Fruit fly (Drosophila melanogaster) whole organism, embryonic: Measurements from ENCODE around the gene CG10492.
A peak's percentile ranks its signal among the peaks of the same experiment; 100 is the strongest.

Experiments
- Adf1 ChIP-seq: fragments of 200-800 bp; sonication (Bioruptor generic); IDR thresholded peaks from 2 replicates; pipeline ENCODE4 v1.3.6; 2022; ENCODE audit warnings: missing biosample characterization, missing genetic modification characterization
- CG10462 ChIP-seq: fragments of 200-800 bp; sonication (Bioruptor generic); optimal IDR thresholded peaks from 2 replicates; lab custom pipeline; 2016; ENCODE audit warnings: missing biosample characterization, missing genetic modification characterization
- CG10543 ChIP-seq: fragments of 200-800 bp; sonication (Bioruptor generic); optimal IDR thresholded peaks from 3 replicates; lab custom pipeline; 2017; ENCODE audit warnings: missing biosample characterization, mild to moderate bottlenecking, missing genetic modification characterization, moderate library complexity
- CG10959 ChIP-seq: fragments of 200-800 bp; sonication (Bioruptor generic); IDR thresholded peaks from 2 replicates; pipeline ENCODE4 v1.3.6; 2022; ENCODE audit warnings: missing biosample characterization, missing genetic modification characterization
- CG12155 ChIP-seq: fragments of 200-800 bp; sonication (Bioruptor generic); optimal IDR thresholded peaks from 3 replicates; lab custom pipeline; 2016; ENCODE audit warnings: missing biosample characterization, missing genetic modification characterization
- CG12236 ChIP-seq: fragments of 200-800 bp; sonication (Bioruptor generic); optimal IDR thresholded peaks from 2 replicates; lab custom pipeline; 2016; ENCODE audit warnings: missing biosample characterization, missing genetic modification characterization
- CG17186 ChIP-seq: fragments of 200-800 bp; sonication (Bioruptor generic); optimal IDR thresholded peaks from 3 replicates; lab custom pipeline; 2017; ENCODE audit warnings: missing biosample characterization, missing genetic modification reagents, missing genetic modification characterization
- CG17359 ChIP-seq: fragments of 200-800 bp; sonication (Bioruptor generic); optimal IDR thresholded peaks from 3 replicates; lab custom pipeline; 2018; ENCODE audit warnings: missing biosample characterization, mild to moderate bottlenecking, missing genetic modification characterization, moderate library complexity
- CG17568 ChIP-seq: fragments of 200-800 bp; sonication (Bioruptor generic); optimal IDR thresholded peaks from 2 replicates; lab custom pipeline; 2018; ENCODE audit warnings: missing biosample characterization, mild to moderate bottlenecking, missing genetic modification characterization, moderate library complexity
- CG18262 ChIP-seq: fragments of 200-800 bp; optimal IDR thresholded peaks from 3 replicates; lab custom pipeline; 2019; ENCODE audit warnings: missing biosample characterization, mild to moderate bottlenecking, missing genetic modification characterization, moderate library complexity
- CG18599 ChIP-seq: fragments of 200-800 bp; sonication (Bioruptor generic); optimal IDR thresholded peaks from 3 replicates; lab custom pipeline; 2017; ENCODE audit warnings: missing biosample characterization, missing genetic modification characterization, mild to moderate bottlenecking, moderate library complexity, missing genetic modification reagents
- CG2712 ChIP-seq: fragments of 200-800 bp; optimal IDR thresholded peaks from 3 replicates; lab custom pipeline; 2019; ENCODE audit warnings: missing biosample characterization, mild to moderate bottlenecking, missing genetic modification characterization, moderate library complexity
- CG30020 ChIP-seq: fragments of 200-800 bp; optimal IDR thresholded peaks from 2 replicates; lab custom pipeline; 2019; ENCODE audit warnings: missing biosample characterization, mild to moderate bottlenecking, missing genetic modification characterization, moderate library complexity
- CG31224 ChIP-seq: fragments of 200-800 bp; sonication (Bioruptor generic); IDR thresholded peaks from 2 replicates; pipeline ENCODE4 v1.3.6; 2022; ENCODE audit warnings: missing biosample characterization, missing genetic modification characterization
- CG3163 ChIP-seq: fragments of 200-800 bp; sonication (Bioruptor generic); optimal IDR thresholded peaks from 3 replicates; lab custom pipeline; 2016; ENCODE audit warnings: missing biosample characterization, missing genetic modification characterization
- CG5953 ChIP-seq: fragments of 200-800 bp; sonication (Bioruptor generic); IDR thresholded peaks from 2 replicates; pipeline ENCODE4 v1.3.6; 2022; ENCODE audit warnings: missing biosample characterization, missing genetic modification characterization
- CG6272 ChIP-seq: fragments of 200-800 bp; sonication (Bioruptor generic); IDR thresholded peaks from 2 replicates; pipeline ENCODE4 v1.3.6; 2022; ENCODE audit warnings: missing biosample characterization, missing genetic modification characterization
- CG6791 ChIP-seq: fragments of 200-800 bp; sonication (Bioruptor generic); IDR thresholded peaks from 3 replicates; pipeline ENCODE4 v1.3.6; 2022; ENCODE audit warnings: missing biosample characterization, missing genetic modification characterization; ENCODE audit not compliant: partially characterized antibody
- CG6813 ChIP-seq: fragments of 200-800 bp; sonication (Bioruptor generic); optimal IDR thresholded peaks from 2 replicates; lab custom pipeline; 2017; ENCODE audit warnings: missing biosample characterization, missing genetic modification characterization, mild to moderate bottlenecking, moderate library complexity, missing genetic modification reagents
- CG8478 ChIP-seq: fragments of >200 bp; optimal IDR thresholded peaks from 2 replicates; lab custom pipeline; 2018
- CTCF ChIP-seq: fragments of 200-800 bp; sonication (Bioruptor generic); optimal IDR thresholded peaks from 2 replicates; lab custom pipeline; 2017; ENCODE audit warnings: missing biosample characterization, mild to moderate bottlenecking, missing genetic modification characterization, moderate library complexity
- Camta ChIP-seq: fragments of 200-800 bp; sonication (Bioruptor generic); optimal IDR thresholded peaks from 2 replicates; lab custom pipeline; 2016; ENCODE audit warnings: missing biosample characterization, missing genetic modification characterization
- CkIIα-i1 ChIP-seq: fragments of 200-800 bp; sonication (Bioruptor generic); IDR thresholded peaks from 2 replicates; pipeline ENCODE4 v1.3.6; 2022; ENCODE audit warnings: missing biosample characterization, missing genetic modification characterization
- Dfd ChIP-seq, 2 experiments: fragments of >200 bp; optimal IDR thresholded peaks; 2 replicates each; lab custom pipeline; 2017; ENCODE audit warnings: missing biosample characterization in 2 of 2, missing genetic modification characterization in 2 of 2
- Doc3 ChIP-seq: fragments of 200-800 bp; sonication (Bioruptor generic); IDR thresholded peaks from 3 replicates; pipeline ENCODE4 v1.3.6; 2022; ENCODE audit warnings: missing biosample characterization, missing genetic modification characterization; ENCODE audit not compliant: partially characterized antibody
- E2f1 ChIP-seq: fragments of 200-800 bp; sonication (Bioruptor generic); IDR thresholded peaks from 2 replicates; pipeline ENCODE4 v1.3.6; 2022; ENCODE audit warnings: missing biosample characterization, missing genetic modification characterization
- Ets97D ChIP-seq: fragments of 200-800 bp; sonication (Bioruptor generic); optimal IDR thresholded peaks from 3 replicates; lab custom pipeline; 2016; ENCODE audit warnings: missing biosample characterization, missing genetic modification characterization
- HHEX ChIP-seq: fragments of 200-800 bp; sonication (Bioruptor generic); optimal IDR thresholded peaks from 3 replicates; lab custom pipeline; 2017; ENCODE audit warnings: missing biosample characterization, mild to moderate bottlenecking, missing genetic modification characterization, missing genetic modification reagents
- Hey ChIP-seq: fragments of 200-800 bp; sonication (Bioruptor generic); optimal IDR thresholded peaks from 3 replicates; lab custom pipeline; 2018; ENCODE audit warnings: missing biosample characterization, mild to moderate bottlenecking, missing genetic modification characterization
- HmgD ChIP-seq: fragments of 200-800 bp; sonication (Bioruptor generic); optimal IDR thresholded peaks from 3 replicates; lab custom pipeline; 2016; ENCODE audit warnings: missing biosample characterization, missing genetic modification characterization
- Hr3 ChIP-seq: fragments of 200-800 bp; sonication (Bioruptor generic); optimal IDR thresholded peaks from 3 replicates; lab custom pipeline; 2016; ENCODE audit warnings: missing biosample characterization, missing genetic modification characterization
- Hr51 ChIP-seq, 2 experiments: fragments of 200-800 bp; sonication (Bioruptor generic); optimal IDR thresholded peaks; 2 replicates in 1 of 2; 3 replicates in 1 of 2; lab custom pipeline; 2016 to 2018; ENCODE audit warnings: missing biosample characterization in 2 of 2, missing genetic modification characterization in 2 of 2, mild to moderate bottlenecking in 1 of 2, moderate library complexity in 1 of 2
- MESR4 ChIP-seq: fragments of 200-800 bp; sonication (Bioruptor generic); optimal IDR thresholded peaks from 2 replicates; lab custom pipeline; 2018; ENCODE audit warnings: missing biosample characterization, mild to moderate bottlenecking, missing genetic modification characterization, moderate library complexity
- Meics ChIP-seq: fragments of 200-800 bp; sonication (Bioruptor generic); optimal IDR thresholded peaks from 2 replicates; lab custom pipeline; 2017; ENCODE audit warnings: missing biosample characterization, mild to moderate bottlenecking, missing genetic modification characterization
- Nf-YB ChIP-seq: fragments of 200-800 bp; sonication (Bioruptor generic); optimal IDR thresholded peaks from 3 replicates; lab custom pipeline; 2019; ENCODE audit warnings: missing biosample characterization, mild to moderate bottlenecking, missing genetic modification characterization, moderate library complexity
- Opbp ChIP-seq: fragments of 200-800 bp; sonication (Bioruptor generic); IDR thresholded peaks from 3 replicates; pipeline ENCODE4 v1.3.6; 2022; ENCODE audit warnings: missing biosample characterization, missing genetic modification characterization; ENCODE audit not compliant: partially characterized antibody
- Sry-δ ChIP-seq: fragments of 200-800 bp; sonication (Bioruptor generic); optimal IDR thresholded peaks from 2 replicates; lab custom pipeline; 2016; ENCODE audit warnings: missing biosample characterization, missing genetic modification characterization
- Ssrp ChIP-seq: fragments of 200-800 bp; sonication (Bioruptor generic); optimal IDR thresholded peaks from 2 replicates; lab custom pipeline; 2018; ENCODE audit warnings: missing biosample characterization, mild to moderate bottlenecking, missing genetic modification characterization, moderate library complexity
- ap ChIP-seq: fragments of 200-800 bp; sonication (Bioruptor generic); IDR thresholded peaks from 2 replicates; pipeline ENCODE4 v1.3.6; 2022; ENCODE audit warnings: missing biosample characterization, missing genetic modification characterization
- dmrt99B ChIP-seq: fragments of 200-800 bp; sonication (Bioruptor generic); optimal IDR thresholded peaks from 2 replicates; lab custom pipeline; 2018; ENCODE audit warnings: missing biosample characterization, mild to moderate bottlenecking, missing genetic modification characterization, moderate library complexity
- esg ChIP-seq: fragments of 200-800 bp; sonication (Bioruptor generic); conservative IDR thresholded peaks from 2 replicates; pipeline ENCODE4 v1.3.6; 2022; ENCODE audit warnings: missing biosample characterization, missing genetic modification characterization
- fd64A ChIP-seq: fragments of 200-800 bp; sonication (Bioruptor generic); optimal IDR thresholded peaks from 3 replicates; lab custom pipeline; 2018; ENCODE audit warnings: missing biosample characterization, mild to moderate bottlenecking, missing genetic modification characterization
- fu2 ChIP-seq: fragments of 200-800 bp; sonication (Bioruptor generic); optimal IDR thresholded peaks from 2 replicates; lab custom pipeline; 2016; ENCODE audit warnings: missing biosample characterization, missing genetic modification characterization
- grau ChIP-seq: fragments of 200-800 bp; optimal IDR thresholded peaks from 3 replicates; lab custom pipeline; 2019; ENCODE audit warnings: missing biosample characterization, mild to moderate bottlenecking, missing genetic modification characterization, moderate library complexity
- gsb ChIP-seq: fragments of 200-800 bp; sonication (Bioruptor generic); IDR thresholded peaks from 2 replicates; pipeline ENCODE4 v1.3.6; 2022; ENCODE audit warnings: missing biosample characterization, missing genetic modification characterization
- insv ChIP-seq, 2 experiments: fragments of 200-800 bp; sonication (Bioruptor generic); optimal IDR thresholded peaks; 3 replicates each; lab custom pipeline; 2016 to 2018; ENCODE audit warnings: missing biosample characterization in 2 of 2, missing genetic modification characterization in 2 of 2
- lilli ChIP-seq: fragments of 200-800 bp; sonication (Bioruptor generic); optimal IDR thresholded peaks from 3 replicates; lab custom pipeline; 2016; ENCODE audit warnings: missing biosample characterization, missing genetic modification characterization
- odd ChIP-seq: fragments of 200-800 bp; sonication (Bioruptor generic); optimal IDR thresholded peaks from 2 replicates; lab custom pipeline; 2017; ENCODE audit warnings: missing biosample characterization, mild to moderate bottlenecking, missing genetic modification characterization
- rib ChIP-seq: fragments of 200-800 bp; sonication (Bioruptor generic); IDR thresholded peaks from 2 replicates; pipeline ENCODE4 v1.3.6; 2022; ENCODE audit warnings: missing biosample characterization, missing genetic modification characterization
- twi ChIP-seq: fragments of 200-800 bp; optimal IDR thresholded peaks from 2 replicates; lab custom pipeline; 2019; ENCODE audit warnings: missing biosample characterization, mild to moderate bottlenecking, missing genetic modification characterization, moderate library complexity

CG10492 gene

dm6 chr2L:19014032-19014880 lies 39.6 kb upstream of the CG10492 start (continued):
- no peak for TF ChIP-seq Sry-δ (GFP tag; lab: Kevin White, UChicago)
- no peak for TF ChIP-seq Dfd (GFP tag; optimal IDR thresholded peaks at IDR 0.05; lab: Kevin White, UChicago)
- TF ChIP-seq Hr51 (GFP tag; optimal IDR thresholded peaks at IDR 0.05; lab: Kevin White, UChicago) = peak in 1 of 2 experiments; percentile 79
- TF ChIP-seq CG17568 (GFP tag; lab: Kevin White, UChicago) = peak; percentile 18
- no peak for TF ChIP-seq CG12236 (GFP tag; lab: Kevin White, UChicago)
- peak; percentile 78 for TF ChIP-seq odd (GFP tag; lab: Kevin White, UChicago)
- TF ChIP-seq CG31224 (GFP tag; lab: Robert Waterston, UW) = peak; percentile 51; the same call in 1 of the 2 replicates
- TF ChIP-seq ap (GFP tag; lab: Robert Waterston, UW) = 0 out of 2 replicates have a peak, but pooled peaks have one; percentile 24
- peak; percentile 73 for TF ChIP-seq HHEX (GFP tag; lab: Kevin White, UChicago)
- no peak for TF ChIP-seq CG6272 (GFP tag; lab: Robert Waterston, UW)
- no peak for TF ChIP-seq CG8478
- peak; percentile 47 for TF ChIP-seq E2f1
- no peak for TF ChIP-seq CG10959 (GFP tag; lab: Robert Waterston, UW)
- TF ChIP-seq gsb = no peak
- peak; percentile 57 for TF ChIP-seq Ssrp (tag; lab: Kevin White, UChicago)
- TF ChIP-seq CG12155 (GFP tag; lab: Kevin White, UChicago) = peak; percentile 18
- TF ChIP-seq MESR4 (GFP tag; lab: Kevin White, UChicago) = no peak
- peak; percentile 55 for TF ChIP-seq Nf-YB (GFP tag; lab: Kevin White, UChicago)
- TF ChIP-seq CkIIα-i1 (GFP tag; lab: Robert Waterston, UW) = no peak
- TF ChIP-seq CG10462 (GFP tag; lab: Kevin White, UChicago) = no peak
- TF ChIP-seq HmgD (GFP tag; lab: Kevin White, UChicago) = no peak
- TF ChIP-seq CG5953 = no peak
- no peak for TF ChIP-seq CG30020
- peak; percentile 73 for TF ChIP-seq CG18262 (tag; lab: Kevin White, UChicago)
- TF ChIP-seq Adf1 = no peak
- TF ChIP-seq Doc3 (GFP tag; lab: Robert Waterston, UW) = no peak
- no peak for TF ChIP-seq CG6791 (GFP tag; lab: Robert Waterston, UW)
- peak; percentile 70 for TF ChIP-seq CG6813
- TF ChIP-seq CG2712 (tag; lab: Kevin White, UChicago) = peak; percentile 79
- TF ChIP-seq dmrt99B (tag; lab: Kevin White, UChicago) = peak; percentile 88
- no peak for TF ChIP-seq fu2 (GFP tag; lab: Kevin White, UChicago)

dm6 chr2L:19014881-19015366 lies 39.0 kb upstream of the CG10492 start:
- TF ChIP-seq lilli (GFP tag; lab: Kevin White, UChicago) = peak; percentile 24
- no peak for TF ChIP-seq Ets97D
- TF ChIP-seq rib (GFP tag; lab: Robert Waterston, UW) = no peak
- no peak for TF ChIP-seq fd64A (GFP tag; lab: Kevin White, UChicago)
- 0 out of 2 replicates have a peak, but pooled peaks have one; percentile 2 for TF ChIP-seq esg (GFP tag; lab: Robert Waterston, UW)
- no peak for TF ChIP-seq CG17359
- TF ChIP-seq Camta (GFP tag; lab: Kevin White, UChicago) = no peak
- peak; percentile 71 for TF ChIP-seq Hey
- peak; percentile 40 for TF ChIP-seq Meics (GFP tag; lab: Kevin White, UChicago)
- TF ChIP-seq Hr51 (GFP tag; optimal IDR thresholded peaks at IDR 0.05; lab: Kevin White, UChicago) = no peak
- TF ChIP-seq CG10543 (GFP tag; lab: Kevin White, UChicago) = no peak
- peak; percentile 57 for TF ChIP-seq CG18599 (GFP tag; lab: Kevin White, UChicago)
- no peak for TF ChIP-seq CG3163 (GFP tag; lab: Kevin White, UChicago)
- TF ChIP-seq grau (tag; lab: Kevin White, UChicago) = no peak
- TF ChIP-seq CG17186 (GFP tag; lab: Kevin White, UChicago) = no peak
- no peak for TF ChIP-seq insv (GFP tag; optimal IDR thresholded peaks at IDR 0.05; lab: Kevin White, UChicago)
- TF ChIP-seq CTCF (GFP tag; lab: Kevin White, UChicago) = no peak
- no peak for TF ChIP-seq twi (tag; lab: Kevin White, UChicago)
- no peak for TF ChIP-seq Opbp
- TF ChIP-seq Hr3 = no peak
